Worm (Caenorhabditis elegans) whole organism, mixed stage, embryonic: ENCODE results near the gene R07B1.6.
A peak's percentile ranks its signal among the peaks of the same experiment; 100 is the strongest.

Experiments
- M03D4.4 ChIP-seq: sonication (generic microtip); optimal IDR thresholded peaks from 2 replicates; lab custom pipeline; 2017; ENCODE audit warnings: mild to moderate bottlenecking, missing genetic modification characterization, missing compliant biosample characterization
- bed-3 ChIP-seq: fragments of 200-800 bp; sonication (Bioruptor generic); optimal IDR thresholded peaks from 3 replicates; lab custom pipeline; 2018; ENCODE audit warnings: mild to moderate bottlenecking, missing genetic modification characterization, moderate library complexity, missing compliant biosample characterization
- ceh-43 ChIP-seq: fragments of 200-800 bp; sonication (Bioruptor generic); optimal IDR thresholded peaks from 2 replicates; lab custom pipeline; 2018; ENCODE audit warnings: mild to moderate bottlenecking, missing genetic modification characterization, moderate library complexity, missing compliant biosample characterization
- ceh-83 ChIP-seq: fragments of 200-800 bp; sonication (Bioruptor generic); optimal IDR thresholded peaks from 2 replicates; lab custom pipeline; 2018; ENCODE audit warnings: mild to moderate bottlenecking, missing genetic modification characterization, missing compliant biosample characterization
- cnd-1 ChIP-seq: fragments of 200-800 bp; sonication (Bioruptor generic); optimal IDR thresholded peaks from 2 replicates; lab custom pipeline; 2018; ENCODE audit warnings: mild to moderate bottlenecking, missing genetic modification characterization, missing compliant biosample characterization
- elt-1 ChIP-seq: sonication (generic microtip); optimal IDR thresholded peaks from 2 replicates; lab custom pipeline; 2017; ENCODE audit warnings: missing genetic modification characterization, mild to moderate bottlenecking, missing compliant biosample characterization, antibody characterized with exemption, moderate library complexity, borderline replicate concordance; ENCODE audit not compliant: insufficient read depth
- elt-3 ChIP-seq: fragments of 150-350 bp; optimal IDR thresholded peaks from 2 replicates; lab custom pipeline; 2014; ENCODE audit warnings: missing biosample characterization, missing genetic modification characterization
- ham-2 ChIP-seq: fragments of 200-800 bp; sonication (Bioruptor generic); optimal IDR thresholded peaks from 2 replicates; lab custom pipeline; 2018; ENCODE audit warnings: mild to moderate bottlenecking, missing genetic modification characterization, missing compliant biosample characterization
- hlh-1 ChIP-seq: fragments of 150-350 bp; optimal IDR thresholded peaks from 2 replicates; lab custom pipeline; 2014; ENCODE audit warnings: missing biosample characterization, missing genetic modification reagents, missing genetic modification characterization
- lin-13 ChIP-seq: fragments of 150-350 bp; optimal IDR thresholded peaks from 2 replicates; lab custom pipeline; 2014; ENCODE audit warnings: missing biosample characterization, missing genetic modification characterization
- lin-32 ChIP-seq: fragments of 200-800 bp; sonication (Bioruptor generic); optimal IDR thresholded peaks from 2 replicates; lab custom pipeline; 2018; ENCODE audit warnings: mild to moderate bottlenecking, missing genetic modification characterization, missing compliant biosample characterization
- lsy-2 ChIP-seq: fragments of 150-350 bp; optimal IDR thresholded peaks from 2 replicates; lab custom pipeline; 2014; ENCODE audit warnings: missing biosample characterization, missing genetic modification characterization
- mab-5 ChIP-seq: fragments of 150-350 bp; optimal IDR thresholded peaks from 2 replicates; lab custom pipeline; 2014; ENCODE audit warnings: missing biosample characterization, missing genetic modification characterization
- mep-1 ChIP-seq: fragments of 150-350 bp; optimal IDR thresholded peaks from 2 replicates; lab custom pipeline; 2017; ENCODE audit warnings: missing biosample characterization, missing genetic modification reagents, missing genetic modification characterization, inconsistent platforms
- nhr-12 ChIP-seq: fragments of 150-350 bp; optimal IDR thresholded peaks from 2 replicates; lab custom pipeline; 2014; ENCODE audit warnings: missing biosample characterization, missing genetic modification characterization
- nhr-2 ChIP-seq: fragments of 150-350 bp; optimal IDR thresholded peaks from 2 replicates; lab custom pipeline; 2014; ENCODE audit warnings: missing biosample characterization, missing genetic modification characterization
- nhr-28 ChIP-seq: fragments of 150-350 bp; optimal IDR thresholded peaks from 2 replicates; lab custom pipeline; 2014; ENCODE audit warnings: missing biosample characterization, missing genetic modification characterization
- nhr-76 ChIP-seq: sonication (generic microtip); optimal IDR thresholded peaks from 2 replicates; lab custom pipeline; 2017; ENCODE audit warnings: missing biosample characterization, missing genetic modification characterization
- pha-4 ChIP-seq: fragments of 150-350 bp; optimal IDR thresholded peaks from 2 replicates; lab custom pipeline; 2018; ENCODE audit warnings: missing biosample characterization, missing genetic modification reagents, missing genetic modification characterization
- sem-2 ChIP-seq: fragments of 200-800 bp; sonication (Bioruptor generic); optimal IDR thresholded peaks from 2 replicates; lab custom pipeline; 2018; ENCODE audit warnings: mild to moderate bottlenecking, missing genetic modification characterization, missing compliant biosample characterization
- sptf-1 ChIP-seq: sonication (generic microtip); optimal IDR thresholded peaks from 2 replicates; lab custom pipeline; 2017; ENCODE audit warnings: mild to moderate bottlenecking, missing genetic modification characterization, moderate library complexity, missing compliant biosample characterization
- tbx-8 ChIP-seq: fragments of 200-800 bp; sonication (Bioruptor generic); optimal IDR thresholded peaks from 2 replicates; lab custom pipeline; 2018; ENCODE audit warnings: mild to moderate bottlenecking, missing genetic modification characterization, moderate library complexity, missing compliant biosample characterization
- unc-120 ChIP-seq: sonication (generic microtip); optimal IDR thresholded peaks from 2 replicates; lab custom pipeline; 2017; ENCODE audit warnings: missing genetic modification characterization, missing compliant biosample characterization; ENCODE audit not compliant: poor library complexity, severe bottlenecking
- unc-62 ChIP-seq: fragments of 150-350 bp; optimal IDR thresholded peaks from 2 replicates; lab custom pipeline; 2014; ENCODE audit warnings: missing biosample characterization, missing genetic modification reagents, missing genetic modification characterization
- zip-8 ChIP-seq: fragments of 150-350 bp; optimal IDR thresholded peaks from 2 replicates; lab custom pipeline; 2014; ENCODE audit warnings: missing biosample characterization, missing genetic modification characterization
- ztf-11 ChIP-seq: fragments of 150-350 bp; optimal IDR thresholded peaks from 2 replicates; lab custom pipeline; 2014; ENCODE audit warnings: missing biosample characterization, missing genetic modification characterization

The R07B1.6 gene

ce11 chrX:9842102-9842501 lies 24.4 kb upstream of the R07B1.6 start:
- TF ChIP-seq hlh-1 (tag; lab: Kevin White, UChicago) (peak; percentile 88), ztf-11 (no peak), mep-1 (no peak), unc-120 (tag; lab: Kevin White, UChicago) (peak; percentile 6), unc-62 (peak; percentile 47)

ce11 chrX:9843568-9843967 lies 22.9 kb upstream of the R07B1.6 start:
- TF ChIP-seq nhr-12 (tag; lab: Kevin White, UChicago) (no peak), unc-62 (peak; percentile 69), hlh-1 (tag; lab: Kevin White, UChicago) (peak; percentile 59), bed-3 (GFP tag; lab: Kevin White, UChicago) (no peak)

- TF ChIP-seq nhr-76 (tag; lab: Kevin White, UChicago) (no peak), cnd-1 (tag; lab: Kevin White, UChicago) (no peak), lsy-2 (tag; lab: Kevin White, UChicago) (peak; percentile 74), unc-62 (peak; percentile 23), bed-3 (GFP tag; lab: Kevin White, UChicago) (no peak), ceh-83 (no peak), pha-4 (tag; lab: Kevin White, UChicago) (no peak), elt-3 (tag; lab: Kevin White, UChicago) (no peak), elt-1 (tag; lab: Kevin White, UChicago) (no peak), ham-2 (GFP tag; lab: Kevin White, UChicago) (no peak), hlh-1 (tag; lab: Kevin White, UChicago) (peak; percentile 9), tbx-8 (GFP tag; lab: Kevin White, UChicago) (no peak), nhr-28 (tag; lab: Kevin White, UChicago) (no peak), unc-120 (tag; lab: Kevin White, UChicago) (no peak)
These were observed 20.5 kb upstream of the R07B1.6 start for ce11 chrX:9845916-9846315.

ce11 chrX:9846975-9847374 lies 19.5 kb upstream of the R07B1.6 start, which contains the start of gene vab-15:
TSS of gene vab-15 (plus strand) at chrX:9847275.
- no peak for TF ChIP-seq lsy-2 (tag; lab: Kevin White, UChicago)
- TF ChIP-seq sptf-1 (tag; lab: Kevin White, UChicago): no peak
- no peak for TF ChIP-seq sem-2

ce11 chrX:9848214-9848789 lies 18.2 kb upstream of the R07B1.6 start:
- no peak for TF ChIP-seq bed-3 (GFP tag; lab: Kevin White, UChicago)
- peak; percentile 57 for TF ChIP-seq nhr-2 (tag; lab: Kevin White, UChicago)
- TF ChIP-seq lin-32: no peak

ce11 chrX:9850258-9850657 lies 16.2 kb upstream of the R07B1.6 start, which contains the start of gene lec-8:
TSS of gene lec-8 (plus strand) at chrX:9850571.
- TF ChIP-seq unc-120 (tag; lab: Kevin White, UChicago): no peak
- no peak for TF ChIP-seq ceh-43 (GFP tag; lab: Kevin White, UChicago)
- TF ChIP-seq cnd-1 (tag; lab: Kevin White, UChicago): no peak
- no peak for TF ChIP-seq sptf-1 (tag; lab: Kevin White, UChicago)
- TF ChIP-seq pha-4 (tag; lab: Kevin White, UChicago): no peak
- TF ChIP-seq ceh-83: no peak
- TF ChIP-seq mab-5 (tag; lab: Kevin White, UChicago): no peak
- TF ChIP-seq lin-13 (tag; lab: Kevin White, UChicago): no peak
- no peak for TF ChIP-seq zip-8 (tag; lab: Kevin White, UChicago)
- TF ChIP-seq M03D4.4 (tag; lab: Kevin White, UChicago): no peak
- TF ChIP-seq ham-2 (GFP tag; lab: Kevin White, UChicago): no peak

ce11 chrX:9851745-9852330 lies 14.6 kb upstream of the R07B1.6 start, which contains the start of gene lec-7:
TSS of gene lec-7 (plus strand) at chrX:9852041.
- TF ChIP-seq lsy-2 (tag; lab: Kevin White, UChicago): no peak
- TF ChIP-seq zip-8 (tag; lab: Kevin White, UChicago): peak; percentile 57
